Worm (Caenorhabditis elegans): ENCODE data around the gene sre-55.

DNA sequence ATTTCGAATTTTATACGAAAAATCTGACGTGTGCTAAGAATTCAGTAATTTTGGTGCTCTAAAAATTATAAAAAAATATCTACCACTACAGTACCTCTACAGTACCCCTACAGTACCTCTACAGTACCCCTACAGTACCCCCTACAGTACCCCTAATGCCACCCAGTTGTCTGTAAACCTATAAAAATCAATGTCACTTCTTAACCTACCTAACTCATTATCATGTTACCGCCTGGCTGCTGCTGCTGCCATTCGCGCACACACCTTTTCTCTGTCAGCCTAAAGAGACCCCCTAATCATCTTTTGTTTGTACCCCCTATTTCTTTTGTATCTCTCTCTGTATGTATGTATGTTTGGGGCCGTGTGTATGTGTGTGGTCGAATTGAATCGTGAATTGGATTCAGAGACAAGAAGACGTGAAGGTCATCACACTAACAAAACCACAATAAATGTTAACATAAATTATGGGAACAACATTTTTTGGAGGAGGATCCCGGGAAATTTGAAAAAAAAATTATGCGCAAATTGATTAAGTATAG is 21.7 kb downstream of the sre-55 start:
- TF ChIP-seq nhr-237 (tag; optimal IDR thresholded peaks at IDR 0.05) (no peak), ztf-11 (tag; optimal IDR thresholded peaks at IDR 0.05) (no peak), blmp-1 (tag; optimal IDR thresholded peaks at IDR 0.05; ENCODE audit: insufficient read depth) (no peak), nhr-12 (tag; optimal IDR thresholded peaks at IDR 0.05) (no peak), unc-62 (GFP tag; optimal IDR thresholded peaks at IDR 0.05) (no peak), zag-1 (tag; optimal IDR thresholded peaks at IDR 0.05) (no peak), nhr-21 (tag; optimal IDR thresholded peaks at IDR 0.05) (no peak), unc-39 (tag; optimal IDR thresholded peaks at IDR 0.05) (no peak)

Data from whole organism, L2 larva.